Worm (Caenorhabditis elegans): ENCODE data around the gene wdr-60.

wdr-60 gene

DNA sequence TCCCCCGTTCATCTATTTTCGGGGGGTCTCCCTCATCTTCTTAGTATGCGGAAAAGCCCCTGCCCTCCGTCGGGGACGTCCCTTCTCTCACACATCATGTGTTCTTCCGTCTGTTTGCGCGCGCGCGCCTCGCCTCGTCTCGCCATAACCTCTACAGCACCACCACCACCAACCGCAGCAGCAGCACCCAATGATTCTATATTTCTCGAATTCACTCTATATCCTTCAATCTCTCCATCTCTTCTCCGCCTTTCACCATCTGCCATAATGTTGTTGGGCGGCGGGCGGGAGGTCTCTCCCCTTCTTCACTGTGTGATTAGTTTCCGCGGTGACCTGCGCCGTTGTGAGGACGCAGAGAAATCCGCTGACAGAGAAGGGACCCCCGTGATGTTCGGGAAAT lies 39.7 kb upstream of the wdr-60 start:
- TF ChIP-seq F57A8.1 (GFP tag; optimal IDR thresholded peaks at IDR 0.05): no peak
- no peak for TF ChIP-seq Y67H2A.10 (GFP tag; conservative IDR thresholded peaks at IDR 0.05)
- TF ChIP-seq ceh-100 (GFP tag; IDR thresholded peaks at IDR 0.05): peak; percentile 50
- TF ChIP-seq zfh-2 (GFP tag; conservative IDR thresholded peaks at IDR 0.05): peak; percentile 87
- TF ChIP-seq lin-26 (GFP tag; IDR thresholded peaks at IDR 0.05): peak; percentile 48; the same call in 1 of the 2 replicates
- no peak for TF ChIP-seq efl-1 (GFP tag; optimal IDR thresholded peaks at IDR 0.05)
- TF ChIP-seq attf-6 (GFP tag; IDR thresholded peaks at IDR 0.05): no peak
- TF ChIP-seq B0336.3 (GFP tag; IDR thresholded peaks at IDR 0.05): peak; percentile 56; the same call in 1 of the 2 replicates
- peak; percentile 11; the same call in 1 of the 2 replicates for TF ChIP-seq ztf-6 (GFP tag; IDR thresholded peaks at IDR 0.05)
- 0 out of 2 replicates have a peak, but pooled peaks have one; percentile 35 for TF ChIP-seq pbrm-1 (GFP tag; IDR thresholded peaks at IDR 0.05)
- no peak for TF ChIP-seq akir-1 (GFP tag; optimal IDR thresholded peaks at IDR 0.05)
- TF ChIP-seq ZK185.1 (tag; optimal IDR thresholded peaks at IDR 0.05; ENCODE audit: poor library complexity, severe bottlenecking): no peak
- TF ChIP-seq cebp-1 (GFP tag; IDR thresholded peaks at IDR 0.05): no peak
- TF ChIP-seq cebp-1 (tag; optimal IDR thresholded peaks at IDR 0.05): no peak
- TF ChIP-seq him-1 (tag; optimal IDR thresholded peaks at IDR 0.05): peak; percentile 5
- 0 out of 2 replicates have a peak, but pooled peaks have one; percentile 20 for TF ChIP-seq C17E4.6 (GFP tag; IDR thresholded peaks at IDR 0.05)
- no peak for TF ChIP-seq ceh-27 (GFP tag; optimal IDR thresholded peaks at IDR 0.05)
- peak; percentile 56 for TF ChIP-seq chd-7 (tag; optimal IDR thresholded peaks at IDR 0.05)
- TF ChIP-seq F33H1.4 (GFP tag; IDR thresholded peaks at IDR 0.05): 0 out of 2 replicates have a peak, but pooled peaks have one; percentile 8
- TF ChIP-seq ztf-28 (GFP tag; IDR thresholded peaks at IDR 0.05): 0 out of 2 replicates have a peak, but pooled peaks have one; percentile 21
- TF ChIP-seq K12H6.12 (tag; optimal IDR thresholded peaks at IDR 0.05): no peak
- TF ChIP-seq egrh-3 (GFP tag; IDR thresholded peaks at IDR 0.05): peak; percentile 71
- TF ChIP-seq madf-6 (GFP tag; IDR thresholded peaks at IDR 0.05): peak; percentile 45
- TF ChIP-seq rcor-1 (GFP tag; IDR thresholded peaks at IDR 0.05): 0 out of 2 replicates have a peak, but pooled peaks have one; percentile 15
- peak; percentile 20 for TF ChIP-seq fkh-3 (tag; optimal IDR thresholded peaks at IDR 0.05)
- no peak for TF ChIP-seq lin-35 (GFP tag; optimal IDR thresholded peaks at IDR 0.05)

DNA sequence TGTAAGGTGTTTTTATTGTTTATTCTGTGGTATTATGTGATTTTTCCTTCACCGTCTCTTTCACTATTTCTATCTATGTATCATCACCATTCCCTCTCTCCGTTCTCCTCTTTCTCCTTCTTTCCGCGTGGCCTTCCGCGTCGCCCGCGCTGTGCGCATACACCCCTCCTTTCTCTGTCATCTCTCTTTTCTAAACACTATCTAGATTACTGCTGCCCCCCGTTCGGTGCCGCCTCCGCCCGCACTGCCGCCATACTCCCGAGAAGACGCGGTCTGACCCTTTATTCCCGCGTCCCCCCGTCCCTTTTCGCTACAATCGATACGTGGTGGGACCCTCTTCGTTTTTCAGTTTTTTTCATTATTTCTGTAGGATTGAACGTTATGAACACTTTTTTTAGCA lies 38.4 kb upstream of the wdr-60 start:
- TF ChIP-seq sdz-38 (tag; optimal IDR thresholded peaks at IDR 0.05): no peak
- no peak for TF ChIP-seq ztf-25 (GFP tag; IDR thresholded peaks at IDR 0.05)
- no peak for TF ChIP-seq lin-26 (GFP tag; IDR thresholded peaks at IDR 0.05)
- TF ChIP-seq C06A6.2 (GFP tag; conservative IDR thresholded peaks at IDR 0.05): no peak
- no peak for TF ChIP-seq F37B4.10 (GFP tag; IDR thresholded peaks at IDR 0.05)
- peak; percentile 25; the same call in 1 of the 2 replicates for TF ChIP-seq D2030.7 (GFP tag; IDR thresholded peaks at IDR 0.05)
- no peak for TF ChIP-seq lin-35 (GFP tag; optimal IDR thresholded peaks at IDR 0.05)
- peak; percentile 90 for TF ChIP-seq zfh-2 (GFP tag; conservative IDR thresholded peaks at IDR 0.05)
- TF ChIP-seq K11D2.4 (GFP tag; IDR thresholded peaks at IDR 0.05): no peak
- TF ChIP-seq let-607 (tag; optimal IDR thresholded peaks at IDR 0.05): no peak
- TF ChIP-seq C17E4.6 (GFP tag; IDR thresholded peaks at IDR 0.05): no peak
- TF ChIP-seq aptf-2 (GFP tag; conservative IDR thresholded peaks at IDR 0.05): no peak
- no peak for TF ChIP-seq lsy-27 (tag; optimal IDR thresholded peaks at IDR 0.05; ENCODE audit: borderline replicate concordance, insufficient read depth)
- TF ChIP-seq mxl-1 (tag; optimal IDR thresholded peaks at IDR 0.05): no peak
- TF ChIP-seq efl-1 (GFP tag; optimal IDR thresholded peaks at IDR 0.05): peak; percentile 48
- no peak for TF ChIP-seq attf-6 (GFP tag; IDR thresholded peaks at IDR 0.05)
- no peak for TF ChIP-seq aptf-3 (GFP tag; IDR thresholded peaks at IDR 0.05)
- no peak for TF ChIP-seq nhr-179 (tag; optimal IDR thresholded peaks at IDR 0.05)
- no peak for TF ChIP-seq hlh-26 (GFP tag; conservative IDR thresholded peaks at IDR 0.05)
- TF ChIP-seq egrh-3 (GFP tag; IDR thresholded peaks at IDR 0.05): peak; percentile 63; the same call in 1 of the 2 replicates
- no peak for TF ChIP-seq mel-28 (tag; optimal IDR thresholded peaks at IDR 0.05; ENCODE audit: borderline replicate concordance)
- peak; percentile 50; the same call in 1 of the 2 replicates for TF ChIP-seq madf-6 (GFP tag; IDR thresholded peaks at IDR 0.05)
- TF ChIP-seq bed-2 (GFP tag; IDR thresholded peaks at IDR 0.05): no peak
- TF ChIP-seq sptf-2 (GFP tag; optimal IDR thresholded peaks at IDR 0.05): no peak
- TF ChIP-seq F22D6.2 (tag; optimal IDR thresholded peaks at IDR 0.05): no peak
- TF ChIP-seq F57A8.1 (GFP tag; optimal IDR thresholded peaks at IDR 0.05): no peak
- no peak for TF ChIP-seq Y67H2A.10 (GFP tag; conservative IDR thresholded peaks at IDR 0.05)
- TF ChIP-seq ztf-6 (GFP tag; IDR thresholded peaks at IDR 0.05): no peak
- peak; percentile 52; the same call in 1 of the 2 replicates for TF ChIP-seq hmg-1.2 (GFP tag; IDR thresholded peaks at IDR 0.05)
- no peak for TF ChIP-seq B0261.1 (tag; optimal IDR thresholded peaks at IDR 0.05)
